Fruit fly (Drosophila melanogaster) whole organism, embryonic: Measurements from ENCODE around the gene CG31875.
A peak's percentile ranks its signal among the peaks of the same experiment; 100 is the strongest.

Experiments
- B-H1 ChIP-seq: fragments of 200-800 bp; sonication (Bioruptor generic); IDR thresholded peaks from 3 replicates; pipeline ENCODE4 v1.3.6; 2022; ENCODE audit warnings: missing biosample characterization, missing genetic modification characterization
- CG10565 ChIP-seq: fragments of 200-800 bp; sonication (Bioruptor generic); optimal IDR thresholded peaks from 3 replicates; lab custom pipeline; 2016; ENCODE audit warnings: missing biosample characterization, mild to moderate bottlenecking, missing genetic modification characterization
- CG11085 ChIP-seq: fragments of 200-800 bp; sonication (Bioruptor generic); IDR thresholded peaks from 2 replicates; pipeline ENCODE4 v1.3.6; 2022; ENCODE audit warnings: missing biosample characterization, missing genetic modification characterization
- CG11504 ChIP-seq: fragments of 200-800 bp; sonication (Bioruptor generic); optimal IDR thresholded peaks from 3 replicates; lab custom pipeline; 2019; ENCODE audit warnings: missing biosample characterization, mild to moderate bottlenecking, missing genetic modification characterization, moderate library complexity
- CG12104 ChIP-seq: fragments of 200-800 bp; sonication (Bioruptor generic); optimal IDR thresholded peaks from 3 replicates; lab custom pipeline; 2016; ENCODE audit warnings: missing biosample characterization, missing genetic modification characterization
- CG12219 ChIP-seq: fragments of 200-800 bp; sonication (Bioruptor generic); optimal IDR thresholded peaks from 3 replicates; lab custom pipeline; 2018; ENCODE audit warnings: missing biosample characterization, mild to moderate bottlenecking, missing genetic modification characterization
- CG12391 ChIP-seq: fragments of 200-800 bp; sonication (Bioruptor generic); optimal IDR thresholded peaks from 3 replicates; lab custom pipeline; 2018; ENCODE audit warnings: missing biosample characterization, mild to moderate bottlenecking, missing genetic modification characterization, moderate library complexity
- CG12769 ChIP-seq: fragments of 200-800 bp; sonication (Bioruptor generic); optimal IDR thresholded peaks from 2 replicates; lab custom pipeline; 2019; ENCODE audit warnings: missing biosample characterization, mild to moderate bottlenecking, missing genetic modification characterization, moderate library complexity
- CG15073 ChIP-seq: fragments of 200-800 bp; sonication (Bioruptor generic); optimal IDR thresholded peaks from 2 replicates; lab custom pipeline; 2016; ENCODE audit warnings: missing biosample characterization, missing genetic modification characterization
- CG16779 ChIP-seq: fragments of 200-800 bp; sonication (Bioruptor generic); IDR thresholded peaks from 2 replicates; pipeline ENCODE4 v1.3.6; 2022; ENCODE audit warnings: missing biosample characterization, missing genetic modification characterization
- CG16815 ChIP-seq: fragments of 200-800 bp; sonication (Bioruptor generic); optimal IDR thresholded peaks from 3 replicates; lab custom pipeline; 2017; ENCODE audit warnings: missing biosample characterization, mild to moderate bottlenecking, missing genetic modification characterization
- CG17361 ChIP-seq: fragments of 200-800 bp; sonication (Bioruptor generic); IDR thresholded peaks from 3 replicates; pipeline ENCODE4 v1.3.6; 2022; ENCODE audit warnings: missing biosample characterization, missing genetic modification characterization
- CG18476 ChIP-seq: fragments of 200-800 bp; sonication (Bioruptor generic); optimal IDR thresholded peaks from 2 replicates; lab custom pipeline; 2016; ENCODE audit warnings: missing biosample characterization, mild to moderate bottlenecking, missing genetic modification characterization
- CG18764 ChIP-seq: fragments of 200-800 bp; sonication (Bioruptor generic); optimal IDR thresholded peaks from 3 replicates; lab custom pipeline; 2016; ENCODE audit warnings: missing biosample characterization, missing genetic modification characterization
- CG2129 ChIP-seq: fragments of 200-800 bp; sonication (Bioruptor generic); IDR thresholded peaks from 2 replicates; pipeline ENCODE4 v1.3.6; 2022; ENCODE audit warnings: missing biosample characterization, missing genetic modification characterization; ENCODE audit not compliant: partially characterized antibody
- CG3838 ChIP-seq: fragments of 200-800 bp; sonication (Bioruptor generic); optimal IDR thresholded peaks from 3 replicates; lab custom pipeline; 2016; ENCODE audit warnings: missing biosample characterization, missing genetic modification characterization
- CG4328 ChIP-seq: fragments of 200-800 bp; sonication (Bioruptor generic); optimal IDR thresholded peaks from 3 replicates; lab custom pipeline; 2017; ENCODE audit warnings: missing biosample characterization, missing genetic modification reagents, missing genetic modification characterization
- CG6654 ChIP-seq: fragments of 200-800 bp; sonication (Bioruptor generic); optimal IDR thresholded peaks from 2 replicates; lab custom pipeline; 2017; ENCODE audit warnings: missing biosample characterization, mild to moderate bottlenecking, missing genetic modification characterization
- CG6813 ChIP-seq: fragments of 200-800 bp; sonication (Bioruptor generic); optimal IDR thresholded peaks from 2 replicates; lab custom pipeline; 2017; ENCODE audit warnings: missing biosample characterization, missing genetic modification characterization, mild to moderate bottlenecking, moderate library complexity, missing genetic modification reagents
- CG7357 ChIP-seq: fragments of 200-800 bp; sonication (Bioruptor generic); IDR thresholded peaks from 3 replicates; pipeline ENCODE4 v1.3.6; 2022; ENCODE audit warnings: missing biosample characterization, missing genetic modification characterization
- CG7745 ChIP-seq: fragments of 200-800 bp; sonication (Bioruptor generic); optimal IDR thresholded peaks from 2 replicates; lab custom pipeline; 2018; ENCODE audit warnings: missing biosample characterization, mild to moderate bottlenecking, missing genetic modification characterization, moderate library complexity
- CG7839 ChIP-seq: fragments of 200-800 bp; sonication (Bioruptor generic); optimal IDR thresholded peaks from 3 replicates; lab custom pipeline; 2018; ENCODE audit warnings: missing biosample characterization, mild to moderate bottlenecking, missing genetic modification characterization, moderate library complexity
- CG8359 ChIP-seq: fragments of 200-800 bp; sonication (Bioruptor generic); optimal IDR thresholded peaks from 2 replicates; lab custom pipeline; 2017; ENCODE audit warnings: missing biosample characterization, mild to moderate bottlenecking, missing genetic modification characterization, borderline replicate concordance
- CG8388 ChIP-seq: fragments of 200-800 bp; sonication (Bioruptor generic); optimal IDR thresholded peaks from 2 replicates; lab custom pipeline; 2019; ENCODE audit warnings: missing biosample characterization, mild to moderate bottlenecking, missing genetic modification characterization, moderate library complexity
- CG9437 ChIP-seq: fragments of 200-800 bp; sonication (Bioruptor generic); optimal IDR thresholded peaks from 2 replicates; lab custom pipeline; 2018; ENCODE audit warnings: missing biosample characterization, mild to moderate bottlenecking, missing genetic modification characterization
- Dip2 ChIP-seq: fragments of 200-800 bp; sonication (Bioruptor generic); IDR thresholded peaks from 2 replicates; pipeline ENCODE4 v1.3.6; 2022; ENCODE audit warnings: missing biosample characterization, missing genetic modification characterization
- Doc3 ChIP-seq: fragments of 200-800 bp; sonication (Bioruptor generic); IDR thresholded peaks from 3 replicates; pipeline ENCODE4 v1.3.6; 2022; ENCODE audit warnings: missing biosample characterization, missing genetic modification characterization; ENCODE audit not compliant: partially characterized antibody
- Nf-YB ChIP-seq: fragments of 200-800 bp; sonication (Bioruptor generic); optimal IDR thresholded peaks from 3 replicates; lab custom pipeline; 2019; ENCODE audit warnings: missing biosample characterization, mild to moderate bottlenecking, missing genetic modification characterization, moderate library complexity
- Side ChIP-seq: fragments of 200-800 bp; sonication (Bioruptor generic); optimal IDR thresholded peaks from 2 replicates; lab custom pipeline; 2016; ENCODE audit warnings: missing biosample characterization, missing genetic modification characterization
- TFAM ChIP-seq: fragments of 200-800 bp; sonication (Bioruptor generic); optimal IDR thresholded peaks from 2 replicates; lab custom pipeline; 2017; ENCODE audit warnings: missing biosample characterization, missing genetic modification characterization, inconsistent platforms
- Tbp ChIP-seq: fragments of >200 bp; optimal IDR thresholded peaks from 2 replicates; lab custom pipeline; 2018; ENCODE audit warnings: missing biosample characterization, missing genetic modification characterization
- bowl ChIP-seq: fragments of 200-800 bp; sonication (Bioruptor generic); IDR thresholded peaks from 2 replicates; pipeline ENCODE4 v1.3.6; 2022; ENCODE audit warnings: missing biosample characterization, missing genetic modification characterization
- br ChIP-seq: fragments of >200 bp; optimal IDR thresholded peaks from 2 replicates; lab custom pipeline; 2017
- chif ChIP-seq, 2 experiments: fragments of 200-800 bp; sonication (Bioruptor generic); optimal IDR thresholded peaks; 3 replicates each; lab custom pipeline; 2016; ENCODE audit warnings: missing biosample characterization in 2 of 2, missing genetic modification characterization in 2 of 2
- ci ChIP-seq: fragments of 200-800 bp; sonication (Bioruptor generic); IDR thresholded peaks from 3 replicates; pipeline ENCODE4 v1.3.6; 2022; ENCODE audit warnings: missing biosample characterization, missing genetic modification characterization
- ewg ChIP-seq: fragments of 200-800 bp; sonication (Bioruptor generic); optimal IDR thresholded peaks from 3 replicates; lab custom pipeline; 2017; ENCODE audit warnings: mild to moderate bottlenecking, missing biosample characterization, missing genetic modification reagents, missing genetic modification characterization
- fd96Cb ChIP-seq: fragments of 200-800 bp; sonication (Bioruptor generic); optimal IDR thresholded peaks from 2 replicates; lab custom pipeline; 2018; ENCODE audit warnings: missing biosample characterization, mild to moderate bottlenecking, missing genetic modification characterization, moderate library complexity
- grn ChIP-seq: fragments of 200-800 bp; sonication (Bioruptor generic); optimal IDR thresholded peaks from 3 replicates; lab custom pipeline; 2017; ENCODE audit warnings: missing biosample characterization, missing genetic modification characterization
- gro ChIP-seq: fragments of 200-800 bp; sonication (Bioruptor generic); optimal IDR thresholded peaks from 2 replicates; lab custom pipeline; 2016; ENCODE audit warnings: missing biosample characterization, missing genetic modification characterization
- ind ChIP-seq: fragments of 200-800 bp; sonication (Bioruptor generic); optimal IDR thresholded peaks from 3 replicates; lab custom pipeline; 2016; ENCODE audit warnings: missing biosample characterization, missing genetic modification characterization
- lab ChIP-seq: fragments of 200-800 bp; sonication (Bioruptor generic); optimal IDR thresholded peaks from 3 replicates; lab custom pipeline; 2017; ENCODE audit warnings: missing biosample characterization, missing genetic modification characterization, mild to moderate bottlenecking, moderate library complexity, missing genetic modification reagents
- lola ChIP-seq, 3 experiments: fragments of >200 bp in 2 of 3; fragments of 200-800 bp in 1 of 3; sonication (Bioruptor generic) in 1 of 3; optimal IDR thresholded peaks; 2 replicates each; lab custom pipeline; 2017 to 2019; ENCODE audit warnings: missing biosample characterization in 3 of 3, missing genetic modification characterization in 3 of 3, mild to moderate bottlenecking in 1 of 3, moderate library complexity in 1 of 3
- nau ChIP-seq: fragments of 200-800 bp; sonication (Bioruptor generic); optimal IDR thresholded peaks from 3 replicates; lab custom pipeline; 2017; ENCODE audit warnings: missing biosample characterization, mild to moderate bottlenecking, missing genetic modification characterization, missing genetic modification reagents
- oc ChIP-seq: fragments of 200-800 bp; sonication (Bioruptor generic); optimal IDR thresholded peaks from 2 replicates; lab custom pipeline; 2018; ENCODE audit warnings: missing biosample characterization, mild to moderate bottlenecking, missing genetic modification characterization, moderate library complexity
- pb ChIP-seq: fragments of 200-800 bp; sonication (Bioruptor generic); optimal IDR thresholded peaks from 3 replicates; lab custom pipeline; 2016; ENCODE audit warnings: missing biosample characterization, missing genetic modification characterization
- pzg ChIP-seq: fragments of 200-800 bp; sonication (Bioruptor generic); optimal IDR thresholded peaks from 3 replicates; lab custom pipeline; 2018; ENCODE audit warnings: missing biosample characterization, mild to moderate bottlenecking, missing genetic modification characterization, moderate library complexity
- sisA ChIP-seq: fragments of 200-800 bp; sonication (Bioruptor generic); IDR thresholded peaks from 2 replicates; pipeline ENCODE4 v1.3.6; 2022; ENCODE audit warnings: missing biosample characterization, missing genetic modification characterization
- sob ChIP-seq: fragments of 200-800 bp; sonication (Bioruptor generic); IDR thresholded peaks from 2 replicates; pipeline ENCODE4 v1.3.6; 2022; ENCODE audit warnings: missing biosample characterization, missing genetic modification characterization
- trh ChIP-seq: fragments of 200-800 bp; sonication (Bioruptor generic); optimal IDR thresholded peaks from 2 replicates; lab custom pipeline; 2016; ENCODE audit warnings: missing biosample characterization, missing genetic modification characterization
- yki ChIP-seq: fragments of >200 bp; optimal IDR thresholded peaks from 3 replicates; lab custom pipeline; 2018

The CG31875 gene

DNA sequence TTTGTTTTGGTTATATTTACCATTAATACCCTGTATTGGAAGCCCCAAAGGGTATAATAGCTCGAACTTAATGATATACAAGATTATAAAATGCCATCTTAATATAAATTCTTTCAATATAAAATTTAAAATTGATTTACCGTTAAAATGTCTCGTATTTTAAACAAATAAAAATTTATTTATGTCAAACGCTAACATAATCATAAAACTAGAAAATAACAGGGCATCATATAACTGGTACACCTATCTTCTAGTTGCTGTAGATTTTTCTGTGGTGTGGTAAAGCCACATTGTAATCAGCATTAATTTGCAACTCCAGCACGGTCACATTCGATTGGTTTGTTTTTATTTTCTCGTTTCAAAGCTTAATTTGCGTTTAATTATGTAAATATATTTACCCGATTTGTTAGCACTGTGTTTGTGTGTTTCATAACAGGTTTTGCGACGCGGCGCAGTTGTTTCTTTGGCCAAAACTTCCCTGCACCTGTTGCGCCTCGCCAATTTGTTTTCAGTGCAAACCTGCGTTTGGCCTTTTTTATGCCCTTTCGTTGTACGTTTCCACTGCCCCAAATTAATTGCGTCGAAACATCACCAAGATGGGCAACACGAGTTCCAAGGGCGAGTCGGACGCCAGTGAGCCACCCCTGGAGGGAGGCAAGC lies 45.4 kb downstream of the CG31875 start, which contains the start of the genes CG4658 and CG5846 (continued):
- TF ChIP-seq trh (GFP tag; lab: Kevin White, UChicago), result peak; percentile 80
- no peak for TF ChIP-seq Tbp (GFP tag; lab: Kevin White, UChicago)
- TF ChIP-seq Nf-YB (GFP tag; lab: Kevin White, UChicago), result peak; percentile 83
- peak; percentile 81 for TF ChIP-seq bowl (GFP tag; lab: Robert Waterston, UW)
- no peak for TF ChIP-seq CG16779 (GFP tag; lab: Robert Waterston, UW)
- peak; percentile 93 for TF ChIP-seq sisA (GFP tag; lab: Robert Waterston, UW)
- peak; percentile 50 for TF ChIP-seq Dip2 (GFP tag; lab: Robert Waterston, UW)
- TF ChIP-seq oc (tag; lab: Kevin White, UChicago), result peak; percentile 94
- TF ChIP-seq Side, result peak; percentile 54
- peak; percentile 95 for TF ChIP-seq ind (GFP tag; lab: Kevin White, UChicago)
- peak; percentile 94 for TF ChIP-seq sob (GFP tag; lab: Robert Waterston, UW)
- TF ChIP-seq CG8359 (GFP tag; lab: Kevin White, UChicago), result peak; percentile 67
- TF ChIP-seq lab (GFP tag; lab: Kevin White, UChicago), result peak; percentile 94
- no peak for TF ChIP-seq grn (GFP tag; lab: Kevin White, UChicago)
- peak; percentile 67 for TF ChIP-seq TFAM (GFP tag; lab: Kevin White, UChicago)
- TF ChIP-seq CG18476 (GFP tag; lab: Kevin White, UChicago), result peak; percentile 90
- peak; percentile 83 for TF ChIP-seq CG9437
- TF ChIP-seq CG10565 (GFP tag; lab: Kevin White, UChicago), result peak; percentile 52
- peak; percentile 90 for TF ChIP-seq CG16815 (GFP tag; lab: Kevin White, UChicago)
- TF ChIP-seq yki (lab: Kevin White, UChicago), result no peak
- peak in 1 of 3 experiments; percentile 94 for TF ChIP-seq lola (GFP tag; optimal IDR thresholded peaks at IDR 0.05; lab: Kevin White, UChicago)
- TF ChIP-seq CG4328 (GFP tag; lab: Kevin White, UChicago), result peak; percentile 68
- TF ChIP-seq CG15073 (GFP tag; lab: Kevin White, UChicago), result peak; percentile 77
- TF ChIP-seq CG7357, result peak; percentile 89
- peak; percentile 96 for TF ChIP-seq CG7839 (tag; lab: Kevin White, UChicago)
- TF ChIP-seq pzg, result peak; percentile 52
- peak; percentile 83 to 92 for TF ChIP-seq chif (GFP tag; optimal IDR thresholded peaks at IDR 0.05; lab: Kevin White, UChicago)
- TF ChIP-seq ci (GFP tag; lab: Robert Waterston, UW), result peak; percentile 92
- TF ChIP-seq CG12104 (GFP tag; lab: Kevin White, UChicago), result peak; percentile 85
- no peak for TF ChIP-seq pb (GFP tag; lab: Kevin White, UChicago)
- TF ChIP-seq CG6813 (GFP tag; lab: Kevin White, UChicago), result peak; percentile 79
- TF ChIP-seq br (lab: Kevin White, UChicago), result no peak
- peak; percentile 69 for TF ChIP-seq CG7745 (tag; lab: Kevin White, UChicago)
- TF ChIP-seq CG6654 (GFP tag; lab: Kevin White, UChicago), result peak; percentile 45
- TF ChIP-seq CG3838 (GFP tag; lab: Kevin White, UChicago), result peak; percentile 82
- no peak for TF ChIP-seq nau (GFP tag; lab: Kevin White, UChicago)
- peak; percentile 94 for TF ChIP-seq CG11504 (tag; lab: Kevin White, UChicago)
- TF ChIP-seq CG12219 (GFP tag; lab: Kevin White, UChicago), result peak; percentile 77
- peak; percentile 93 for TF ChIP-seq B-H1 (GFP tag; lab: Robert Waterston, UW)
- TF ChIP-seq CG11085 (GFP tag; lab: Robert Waterston, UW), result peak; percentile 92
- peak; percentile 98 for TF ChIP-seq CG12391 (tag; lab: Kevin White, UChicago)
- TF ChIP-seq CG12769 (tag; lab: Kevin White, UChicago), result no peak
- TF ChIP-seq CG17361 (GFP tag; lab: Robert Waterston, UW), result peak; percentile 96
- no peak for TF ChIP-seq Doc3 (GFP tag; lab: Robert Waterston, UW)
- peak; percentile 52 for TF ChIP-seq gro
- TF ChIP-seq fd96Cb, result peak; percentile 95
- peak; percentile 96 for TF ChIP-seq CG8388
- TF ChIP-seq CG18764 (GFP tag; lab: Kevin White, UChicago), result peak; percentile 93
- TF ChIP-seq ewg, result peak; percentile 76
- no peak for TF ChIP-seq CG2129 (GFP tag; lab: Robert Waterston, UW)
